Fruit fly (Drosophila melanogaster) whole organism, adult: ENCODE results near the gene CG32813.

ENCODE experiments used
- CG11617 ChIP-seq: fragments of 200-800 bp; sonication (Bioruptor generic); optimal IDR thresholded peaks from 2 replicates; lab custom pipeline; 2017; ENCODE audit warnings: mild to moderate bottlenecking, missing biosample characterization, missing genetic modification reagents, missing genetic modification characterization
- CG12768 ChIP-seq: fragments of 200-800 bp; sonication (Bioruptor generic); optimal IDR thresholded peaks from 2 replicates; lab custom pipeline; 2017; ENCODE audit warnings: missing biosample characterization, missing genetic modification characterization, mild to moderate bottlenecking, moderate library complexity, missing genetic modification reagents
- CG14711 ChIP-seq: fragments of 200-800 bp; sonication (Bioruptor generic); optimal IDR thresholded peaks from 2 replicates; lab custom pipeline; 2018; ENCODE audit warnings: missing biosample characterization, mild to moderate bottlenecking, missing genetic modification characterization, moderate library complexity
- CG1620 ChIP-seq: fragments of 200-800 bp; sonication (Bioruptor generic); optimal IDR thresholded peaks from 2 replicates; lab custom pipeline; 2016; ENCODE audit warnings: missing biosample characterization, missing genetic modification characterization
- CG33017 ChIP-seq: fragments of 200-800 bp; sonication (Bioruptor generic); optimal IDR thresholded peaks from 2 replicates; lab custom pipeline; 2018; ENCODE audit warnings: missing biosample characterization, mild to moderate bottlenecking, missing genetic modification characterization, moderate library complexity
- CG5204 ChIP-seq: fragments of 200-800 bp; sonication (Bioruptor generic); optimal IDR thresholded peaks from 2 replicates; lab custom pipeline; 2016; ENCODE audit warnings: missing biosample characterization, missing genetic modification characterization
- CG7045 ChIP-seq: fragments of 200-800 bp; sonication (Bioruptor generic); optimal IDR thresholded peaks from 2 replicates; lab custom pipeline; 2017; ENCODE audit warnings: missing biosample characterization, mild to moderate bottlenecking, missing genetic modification characterization
- CG7101 ChIP-seq: fragments of 200-800 bp; sonication (Bioruptor generic); optimal IDR thresholded peaks from 2 replicates; lab custom pipeline; 2018; ENCODE audit warnings: missing biosample characterization, mild to moderate bottlenecking, missing genetic modification characterization, moderate library complexity
- Clk ChIP-seq: fragments of 200-800 bp; sonication (Bioruptor generic); optimal IDR thresholded peaks from 2 replicates; lab custom pipeline; 2017; ENCODE audit warnings: missing biosample characterization, missing genetic modification characterization
- Crg-1 ChIP-seq: fragments of 200-800 bp; sonication (Bioruptor generic); optimal IDR thresholded peaks from 2 replicates; lab custom pipeline; 2016; ENCODE audit warnings: missing biosample characterization, missing genetic modification characterization
- Hr96 ChIP-seq: fragments of 200-800 bp; sonication (Bioruptor generic); optimal IDR thresholded peaks from 2 replicates; lab custom pipeline; 2016; ENCODE audit warnings: missing biosample characterization, missing genetic modification characterization
- Mnt ChIP-seq: fragments of 200-800 bp; sonication (Bioruptor generic); optimal IDR thresholded peaks from 2 replicates; lab custom pipeline; 2016; ENCODE audit warnings: missing biosample characterization, mild to moderate bottlenecking, missing genetic modification characterization
- bab1 ChIP-seq: fragments of 200-800 bp; sonication (Bioruptor generic); optimal IDR thresholded peaks from 3 replicates; lab custom pipeline; 2019; ENCODE audit warnings: missing biosample characterization, mild to moderate bottlenecking, missing genetic modification characterization, moderate library complexity
- cic ChIP-seq: fragments of 200-800 bp; sonication (Bioruptor generic); optimal IDR thresholded peaks from 2 replicates; lab custom pipeline; 2017; ENCODE audit warnings: missing biosample characterization, mild to moderate bottlenecking, missing genetic modification characterization, moderate library complexity
- cnc ChIP-seq, 2 experiments: fragments of >200 bp; optimal IDR thresholded peaks; 2 replicates each; lab custom pipeline; 2017
- kay ChIP-seq: fragments of 200-800 bp; sonication (Bioruptor generic); peaks from one replicate; lab custom pipeline; 2016; ENCODE audit warnings: missing biosample characterization, missing genetic modification characterization, borderline replicate concordance
- ovo ChIP-seq: fragments of 200-800 bp; sonication (Bioruptor generic); optimal IDR thresholded peaks from 2 replicates; lab custom pipeline; 2016; ENCODE audit warnings: missing biosample characterization, missing genetic modification characterization
- pad ChIP-seq: fragments of 200-800 bp; sonication (Bioruptor generic); optimal IDR thresholded peaks from 3 replicates; lab custom pipeline; 2017; ENCODE audit warnings: missing biosample characterization, missing genetic modification characterization, mild to moderate bottlenecking, moderate library complexity, missing genetic modification reagents
- tj ChIP-seq: fragments of 200-800 bp; sonication (Bioruptor generic); optimal IDR thresholded peaks from 3 replicates; lab custom pipeline; 2017; ENCODE audit warnings: missing biosample characterization, mild to moderate bottlenecking, missing genetic modification characterization, moderate library complexity
- toe ChIP-seq: fragments of 200-800 bp; sonication (Bioruptor generic); optimal IDR thresholded peaks from 2 replicates; lab custom pipeline; 2016; ENCODE audit warnings: missing biosample characterization, missing genetic modification characterization

Gene CG32813

DNA sequence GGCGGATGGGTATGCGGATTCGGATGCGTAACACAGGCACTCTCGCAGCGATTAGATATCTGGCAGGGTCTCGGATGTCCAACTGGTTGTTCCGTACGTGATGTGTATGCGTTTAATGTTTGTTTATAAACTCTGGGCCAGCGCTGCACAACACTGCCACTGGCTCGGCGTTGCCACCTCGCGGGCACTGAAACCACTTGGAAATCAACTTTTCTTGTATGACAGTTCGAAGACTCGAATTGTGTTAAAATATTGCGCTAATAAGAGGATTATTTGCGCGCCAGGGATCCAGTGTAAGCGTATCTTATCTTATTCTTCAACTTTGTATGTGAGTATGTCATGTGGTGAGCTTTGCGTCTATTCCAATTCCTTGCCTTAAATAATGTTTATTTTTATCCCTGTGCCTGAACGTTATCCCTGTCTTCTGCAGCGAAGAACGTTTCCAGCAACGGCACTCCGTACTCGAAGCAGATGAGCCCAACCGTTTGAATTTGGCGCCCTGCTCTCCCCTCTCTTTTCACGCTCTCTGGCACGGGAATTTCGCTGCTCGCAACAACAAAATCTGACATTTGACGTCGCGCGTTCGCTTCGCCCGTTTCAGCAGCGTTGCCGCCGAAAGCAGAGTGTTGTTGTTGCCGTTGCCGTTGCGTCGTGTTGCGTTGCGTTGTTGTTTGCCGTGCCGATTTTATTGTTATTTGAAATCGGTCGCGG, at the start of gene CG32813, which contains the start of gene CG3719:
CG32813 (plus strand) TSS at position 565 of the 711 bp plus-strand sequence.
CG3719 (minus strand) TSS at position 131 of the 711 bp plus-strand sequence.
- TF ChIP-seq Mnt (GFP tag; lab: Kevin White, UChicago): peak; percentile 52
- TF ChIP-seq pad (GFP tag; lab: Kevin White, UChicago): peak; percentile 51
- peak; percentile 44 for TF ChIP-seq CG7101
- no peak for TF ChIP-seq CG33017
- peak; percentile 14 for TF ChIP-seq CG11617 (GFP tag; lab: Kevin White, UChicago)
- TF ChIP-seq Crg-1: peak; percentile 82
- TF ChIP-seq CG1620: peak; percentile 73
- no peak for TF ChIP-seq ovo (GFP tag; lab: Kevin White, UChicago)
- no peak for TF ChIP-seq Hr96 (GFP tag; lab: Kevin White, UChicago)
- TF ChIP-seq cnc (optimal IDR thresholded peaks at IDR 0.05; lab: Kevin White, UChicago): no peak
- peak; percentile 43 for TF ChIP-seq bab1 (GFP tag; lab: Kevin White, UChicago)
- TF ChIP-seq CG14711 (tag; lab: Kevin White, UChicago): peak; percentile 41
- no peak for TF ChIP-seq CG12768 (GFP tag; lab: Kevin White, UChicago)
- TF ChIP-seq CG7045 (GFP tag; lab: Kevin White, UChicago): no peak
- TF ChIP-seq toe (GFP tag; lab: Kevin White, UChicago): no peak
- no peak for TF ChIP-seq Clk (GFP tag; lab: Kevin White, UChicago)
- peak; percentile 21 for TF ChIP-seq tj
- no peak for TF ChIP-seq kay
- TF ChIP-seq CG5204 (GFP tag; lab: Kevin White, UChicago): no peak
- no peak for TF ChIP-seq cic

DNA sequence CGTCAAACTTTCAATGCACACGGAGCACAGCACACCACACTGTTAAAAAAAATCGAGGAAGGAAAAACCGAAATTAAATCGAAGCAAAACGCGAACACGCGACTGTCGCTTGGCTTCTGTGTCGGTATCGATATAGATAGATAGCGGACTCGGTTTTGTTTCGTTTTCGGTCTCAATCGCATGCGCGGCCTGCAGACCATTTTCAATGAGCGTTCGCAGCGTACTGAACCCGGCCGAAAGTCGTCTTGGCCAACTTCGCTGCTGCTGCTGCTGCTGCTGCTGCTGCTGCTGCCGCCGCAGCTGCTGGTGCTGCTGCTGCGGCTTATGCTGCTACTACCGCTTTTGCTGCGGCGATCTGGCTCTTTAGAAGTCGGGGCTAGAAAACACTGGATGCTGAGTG, 42.7 kb upstream of the CG32813 start:
- TF ChIP-seq CG14711 (tag; lab: Kevin White, UChicago) (no peak), tj (no peak), CG11617 (GFP tag; lab: Kevin White, UChicago) (no peak), CG1620 (no peak), CG7045 (GFP tag; lab: Kevin White, UChicago) (no peak), Clk (GFP tag; lab: Kevin White, UChicago) (no peak)

DNA sequence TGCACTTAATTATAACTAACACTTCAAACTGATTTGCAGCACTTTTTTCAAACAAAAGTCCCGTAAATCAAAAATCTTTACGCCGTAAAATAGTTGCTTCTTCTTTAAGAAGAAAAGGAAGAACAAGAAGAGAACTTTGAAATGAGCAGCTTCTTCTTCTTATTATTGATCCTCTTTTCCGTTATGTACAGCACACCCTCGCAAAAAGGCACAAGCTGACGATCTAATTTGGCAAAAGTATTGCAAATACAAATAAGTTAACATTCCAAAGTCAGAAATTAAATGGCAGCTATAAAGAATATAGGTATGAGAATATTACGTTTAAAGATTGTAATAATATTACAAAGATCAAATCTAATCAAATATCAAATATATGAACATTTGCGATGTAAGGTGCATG, 39.2 kb upstream of the CG32813 start, which contains the start of gene CG11409:
CG11409 (minus strand) TSS at position 60 of the 400 bp plus-strand sequence.
- no peak for TF ChIP-seq bab1 (GFP tag; lab: Kevin White, UChicago)
- no peak for TF ChIP-seq cic
- peak; percentile 74 for TF ChIP-seq ovo (GFP tag; lab: Kevin White, UChicago)
- no peak for TF ChIP-seq Crg-1
- no peak for TF ChIP-seq CG12768 (GFP tag; lab: Kevin White, UChicago)
- no peak for TF ChIP-seq CG5204 (GFP tag; lab: Kevin White, UChicago)

DNA sequence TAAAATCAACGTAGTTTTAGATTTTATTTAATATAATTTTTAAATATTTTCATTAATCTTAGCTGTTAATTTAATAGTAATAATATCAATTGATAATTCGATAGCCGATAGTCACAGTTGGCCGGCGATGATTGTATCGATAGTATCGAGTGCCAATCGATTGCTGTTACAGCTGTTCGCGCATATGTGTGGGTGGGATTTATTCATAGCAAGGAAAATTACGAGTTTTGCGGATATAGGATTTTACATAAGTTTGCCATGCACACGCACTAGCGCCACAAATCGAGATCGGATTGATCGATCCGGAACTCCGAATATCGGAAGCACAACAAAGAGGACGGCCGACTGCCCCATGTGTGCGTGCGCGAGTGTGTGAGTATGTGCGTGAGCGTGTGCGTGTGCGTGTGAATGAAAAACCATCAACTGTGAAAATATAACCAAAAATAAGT, 38.7 kb upstream of the CG32813 start, which contains the start of gene Naa30A:
Naa30A (plus strand) TSS at position 163 of the 449 bp plus-strand sequence.
- TF ChIP-seq CG11617 (GFP tag; lab: Kevin White, UChicago) (peak; percentile 11), CG7101 (peak; percentile 7), CG7045 (GFP tag; lab: Kevin White, UChicago) (no peak), cnc (optimal IDR thresholded peaks at IDR 0.05; lab: Kevin White, UChicago) (no peak), kay (no peak), ovo (GFP tag; lab: Kevin White, UChicago) (no peak), Mnt (GFP tag; lab: Kevin White, UChicago) (peak; percentile 59), tj (peak; percentile 16), pad (GFP tag; lab: Kevin White, UChicago) (no peak), toe (GFP tag; lab: Kevin White, UChicago) (no peak), CG12768 (GFP tag; lab: Kevin White, UChicago) (no peak), cic (peak; percentile 1), CG33017 (no peak), Hr96 (GFP tag; lab: Kevin White, UChicago) (no peak), Crg-1 (no peak), CG5204 (GFP tag; lab: Kevin White, UChicago) (no peak), CG14711 (tag; lab: Kevin White, UChicago) (no peak), CG1620 (no peak), bab1 (GFP tag; lab: Kevin White, UChicago) (peak; percentile 42), Clk (GFP tag; lab: Kevin White, UChicago) (no peak)

DNA sequence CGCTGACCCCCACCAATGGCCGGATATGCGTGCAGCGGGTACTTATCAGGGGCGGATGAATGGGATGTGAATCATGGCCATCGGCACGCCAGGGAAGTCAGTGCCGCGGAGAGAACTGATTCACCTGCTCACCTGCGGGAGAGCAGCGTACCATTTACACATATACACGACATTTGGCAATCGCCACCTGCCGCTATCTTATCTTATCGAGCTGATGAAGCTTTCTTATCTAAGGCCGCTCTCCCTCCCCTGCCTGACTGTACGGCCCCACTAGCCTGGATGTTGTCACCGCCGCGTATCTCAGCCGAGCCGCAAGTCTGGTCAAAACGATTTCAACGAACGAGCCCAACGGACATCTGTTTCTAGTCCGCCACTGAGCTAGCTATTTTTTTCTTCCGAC, 34.5 kb upstream of the CG32813 start, which contains the start of gene Tsp2A:
Tsp2A (plus strand) TSS at position 298 of the 400 bp plus-strand sequence.
- TF ChIP-seq Crg-1: no peak
- TF ChIP-seq CG33017: no peak
- no peak for TF ChIP-seq tj
- no peak for TF ChIP-seq Clk (GFP tag; lab: Kevin White, UChicago)
- peak; percentile 42 for TF ChIP-seq Mnt (GFP tag; lab: Kevin White, UChicago)
- no peak for TF ChIP-seq bab1 (GFP tag; lab: Kevin White, UChicago)
- no peak for TF ChIP-seq CG7045 (GFP tag; lab: Kevin White, UChicago)
- no peak for TF ChIP-seq CG1620
- TF ChIP-seq toe (GFP tag; lab: Kevin White, UChicago): no peak
- peak; percentile 1 for TF ChIP-seq cic
- TF ChIP-seq pad (GFP tag; lab: Kevin White, UChicago): no peak
- TF ChIP-seq kay: no peak
- no peak for TF ChIP-seq CG11617 (GFP tag; lab: Kevin White, UChicago)
- peak; percentile 2 for TF ChIP-seq CG7101
- no peak for TF ChIP-seq CG5204 (GFP tag; lab: Kevin White, UChicago)

DNA sequence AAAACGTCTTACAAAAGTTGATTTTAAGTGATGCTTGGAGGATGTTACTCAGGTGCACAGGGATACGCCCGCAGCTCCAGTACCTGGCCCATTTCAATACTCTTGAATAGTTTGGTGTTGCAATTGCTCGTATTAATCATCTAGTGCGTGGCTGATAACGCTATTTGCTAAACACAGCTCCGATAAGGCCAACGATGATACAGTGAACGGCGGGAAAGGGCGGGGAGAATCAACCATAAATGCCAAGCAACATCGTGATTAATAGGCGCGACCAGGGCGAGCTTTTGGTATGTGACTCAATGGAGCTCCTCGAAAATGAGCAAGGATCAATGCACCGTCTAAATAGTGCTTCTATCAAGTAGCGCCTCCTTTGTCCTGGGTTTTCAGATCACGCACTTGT, 33.9 kb upstream of the CG32813 start:
- TF ChIP-seq Mnt (GFP tag; lab: Kevin White, UChicago): peak; percentile 11
- TF ChIP-seq bab1 (GFP tag; lab: Kevin White, UChicago): no peak
